Worm (Caenorhabditis elegans): ENCODE results near the gene twnk-1.

twnk-1 gene

DNA sequence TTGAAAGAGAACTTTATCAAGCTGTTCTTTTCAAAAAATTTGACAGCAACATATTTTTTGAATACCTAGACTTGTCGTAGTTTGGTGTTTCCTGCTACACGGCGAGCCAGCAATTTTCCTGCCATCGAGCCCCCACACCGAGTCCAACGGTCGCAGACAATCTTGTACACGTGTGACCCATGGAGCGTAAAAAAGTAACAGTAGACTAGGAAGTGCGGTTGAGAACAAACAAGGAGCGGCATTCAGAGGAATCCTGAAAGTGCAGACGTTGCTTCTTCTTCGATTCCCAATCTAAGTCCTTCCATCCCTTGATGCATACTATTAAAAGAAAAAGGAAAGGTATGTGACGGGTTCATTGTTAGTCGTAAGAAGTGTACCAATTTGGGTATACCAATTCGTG lies at the start of gene twnk-1:
TSS of gene twnk-1 (plus strand) at position 301 of the 400 bp plus-strand sequence.
- no peak for TF ChIP-seq bed-2 (GFP tag; IDR thresholded peaks at IDR 0.05)
- no peak for TF ChIP-seq pha-4 (tag; optimal IDR thresholded peaks at IDR 0.05)
- TF ChIP-seq Y53G8AR.9 (GFP tag; conservative IDR thresholded peaks at IDR 0.05) = no peak
- no peak for TF ChIP-seq die-1 (tag; optimal IDR thresholded peaks at IDR 0.05)
- no peak for TF ChIP-seq ceh-100 (GFP tag; IDR thresholded peaks at IDR 0.05)
- TF ChIP-seq D2030.7 (GFP tag; IDR thresholded peaks at IDR 0.05) = no peak
- TF ChIP-seq B0261.1 (tag; optimal IDR thresholded peaks at IDR 0.05) = no peak
- no peak for TF ChIP-seq hmg-20 (GFP tag; IDR thresholded peaks at IDR 0.05)
- TF ChIP-seq sdz-38 (tag; optimal IDR thresholded peaks at IDR 0.05) = no peak
- no peak for TF ChIP-seq hlh-12 (tag; optimal IDR thresholded peaks at IDR 0.05)
- TF ChIP-seq hrde-1 (tag; optimal IDR thresholded peaks at IDR 0.05; ENCODE audit: borderline replicate concordance) = no peak
- TF ChIP-seq repo-1 (tag; optimal IDR thresholded peaks at IDR 0.05) = no peak
- TF ChIP-seq nhr-27 (tag; optimal IDR thresholded peaks at IDR 0.05) = no peak
- no peak for TF ChIP-seq dpl-1 (GFP tag; optimal IDR thresholded peaks at IDR 0.05)
- no peak for TF ChIP-seq egrh-3 (GFP tag; IDR thresholded peaks at IDR 0.05)
- no peak for TF ChIP-seq madf-10 (tag; optimal IDR thresholded peaks at IDR 0.05)
- no peak for TF ChIP-seq ztf-3 (GFP tag; optimal IDR thresholded peaks at IDR 0.05)
- no peak for TF ChIP-seq dpff-1 (tag; optimal IDR thresholded peaks at IDR 0.05)
- TF ChIP-seq attf-5 (GFP tag; optimal IDR thresholded peaks at IDR 0.05) = no peak

DNA sequence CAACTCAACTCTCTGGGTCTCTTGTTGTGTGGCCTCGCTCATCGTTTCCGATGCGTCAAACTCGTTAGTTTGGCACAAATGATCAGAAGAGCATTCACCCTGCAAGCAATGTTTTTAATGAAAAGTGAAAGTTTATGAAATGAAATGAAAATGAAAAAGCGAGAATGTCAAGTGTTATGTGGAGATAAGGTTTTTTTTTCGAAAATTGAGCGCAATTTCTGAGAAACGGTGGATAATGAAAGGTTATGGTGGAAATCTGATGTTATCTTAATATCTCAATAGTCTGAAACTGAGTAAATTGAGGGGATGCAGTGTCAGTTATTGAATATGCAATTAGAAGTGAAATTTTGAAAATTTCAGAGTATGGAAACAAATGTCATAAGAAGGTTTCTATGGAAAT lies 47.8 kb upstream of the twnk-1 start, which contains the start of gene gnrr-4:
TSS of gene gnrr-4 (minus strand) at position 101 of the 400 bp plus-strand sequence.
- TF ChIP-seq ztf-28 (GFP tag; IDR thresholded peaks at IDR 0.05) = no peak

DNA sequence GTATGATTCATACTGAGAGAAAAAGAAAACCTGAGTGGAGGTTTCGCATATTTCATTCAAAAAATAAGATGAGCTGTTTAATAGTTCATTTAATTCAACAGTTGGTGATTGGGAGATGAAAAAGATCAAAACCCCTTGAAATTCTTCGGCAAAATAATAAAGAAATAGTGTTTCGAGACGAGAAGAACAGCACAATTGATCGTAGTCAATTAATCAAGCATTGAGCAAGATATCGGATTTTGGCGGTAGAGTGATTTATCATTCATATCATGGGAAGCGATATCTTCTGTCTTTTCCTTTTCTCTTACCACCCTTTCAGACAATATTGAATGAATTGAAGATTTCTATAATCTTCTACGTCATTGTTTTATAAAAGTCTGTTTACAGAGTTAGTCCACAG lies 44.4 kb upstream of the twnk-1 start:
- TF ChIP-seq F37B4.10 (GFP tag; IDR thresholded peaks at IDR 0.05) (no peak), lin-54 (GFP tag; optimal IDR thresholded peaks at IDR 0.05) (no peak), F55B11.4 (tag; optimal IDR thresholded peaks at IDR 0.05; ENCODE audit: borderline replicate concordance, insufficient read depth) (no peak), nfya-1 (tag; optimal IDR thresholded peaks at IDR 0.05; ENCODE audit: borderline replicate concordance, insufficient read depth) (no peak), lin-35 (GFP tag; optimal IDR thresholded peaks at IDR 0.05) (no peak), mes-4 (tag; optimal IDR thresholded peaks at IDR 0.05) (no peak), tbp1 (GFP tag; optimal IDR thresholded peaks at IDR 0.05) (no peak), rec-8 (tag; optimal IDR thresholded peaks at IDR 0.05) (no peak), let-526 (GFP tag; IDR thresholded peaks at IDR 0.05) (no peak), F52B5.7 (tag; optimal IDR thresholded peaks at IDR 0.05) (no peak), egl-18 (GFP tag; IDR thresholded peaks at IDR 0.05) (no peak), dpl-1 (GFP tag; optimal IDR thresholded peaks at IDR 0.05) (no peak), pha-4 (tag; optimal IDR thresholded peaks at IDR 0.05) (no peak), hrde-1 (tag; optimal IDR thresholded peaks at IDR 0.05; ENCODE audit: borderline replicate concordance) (no peak), B0336.3 (GFP tag; IDR thresholded peaks at IDR 0.05) (no peak)

ce11 chrX:5753141-5753540 lies 37.9 kb upstream of the twnk-1 start:
- TF ChIP-seq ama-1 (optimal IDR thresholded peaks at IDR 0.05) (no peak), ama-1 (GFP tag; optimal IDR thresholded peaks at IDR 0.05) (no peak), rpc-1 (optimal IDR thresholded peaks at IDR 0.05) (peak; percentile 50), rpc-1 (tag; optimal IDR thresholded peaks at IDR 0.05) (peak; percentile 72), pha-4 (tag; optimal IDR thresholded peaks at IDR 0.05) (no peak), snpc-4 (GFP tag; optimal IDR thresholded peaks at IDR 0.05) (peak; percentile 73), snpc-4 (tag; optimal IDR thresholded peaks at IDR 0.05) (peak in 3 of 4 experiments; percentile 23 to 92 (median 91)), Y56A3A.18 (GFP tag; IDR thresholded peaks at IDR 0.05) (no peak), hmg-1.2 (GFP tag; IDR thresholded peaks at IDR 0.05) (peak; percentile 76), unc-62 (GFP tag; optimal IDR thresholded peaks at IDR 0.05) (no peak), snpc-3.4 (tag; optimal IDR thresholded peaks at IDR 0.05) (peak; percentile 41), snpc-1.1 (tag; optimal IDR thresholded peaks at IDR 0.05; ENCODE audit: insufficient read depth) (peak; percentile 81)

Data from whole organism, young adult.